Fruit fly (Drosophila melanogaster) whole organism, pupa: ENCODE measurements around the gene Gr2a.

ENCODE experiments used
- CG10348 ChIP-seq: fragments of 200-800 bp; sonication (Bioruptor generic); IDR thresholded peaks from 2 replicates; pipeline ENCODE4 v1.3.6; 2022; ENCODE audit warnings: missing biosample characterization, missing genetic modification characterization
- CG12605 ChIP-seq: fragments of 200-800 bp; sonication (Bioruptor generic); IDR thresholded peaks from 2 replicates; pipeline ENCODE4 v1.3.6; 2022; ENCODE audit warnings: missing biosample characterization, missing genetic modification characterization
- CG13204 ChIP-seq: fragments of 200-800 bp; sonication (Bioruptor generic); optimal IDR thresholded peaks from 2 replicates; lab custom pipeline; 2018; ENCODE audit warnings: missing biosample characterization, mild to moderate bottlenecking, missing genetic modification characterization, moderate library complexity
- CG14655 ChIP-seq: fragments of 200-800 bp; sonication (Bioruptor generic); optimal IDR thresholded peaks from 3 replicates; lab custom pipeline; 2017; ENCODE audit warnings: mild to moderate bottlenecking, missing biosample characterization, missing genetic modification reagents, missing genetic modification characterization
- CG15710 ChIP-seq: fragments of 200-800 bp; sonication (Bioruptor generic); optimal IDR thresholded peaks from 2 replicates; lab custom pipeline; 2018; ENCODE audit warnings: missing biosample characterization, mild to moderate bottlenecking, missing genetic modification characterization, moderate library complexity
- CG17806 ChIP-seq: fragments of 200-800 bp; sonication (Bioruptor generic); optimal IDR thresholded peaks from 2 replicates; lab custom pipeline; 2018; ENCODE audit warnings: missing biosample characterization, mild to moderate bottlenecking, missing genetic modification characterization, moderate library complexity
- CG32121 ChIP-seq: fragments of 200-800 bp; sonication (Bioruptor generic); IDR thresholded peaks from 2 replicates; pipeline ENCODE4 v1.3.6; 2022; ENCODE audit warnings: missing biosample characterization, missing genetic modification characterization
- CG34367 ChIP-seq: fragments of 200-800 bp; sonication (Bioruptor generic); optimal IDR thresholded peaks from 2 replicates; lab custom pipeline; 2018; ENCODE audit warnings: missing biosample characterization, mild to moderate bottlenecking, missing genetic modification characterization
- CG4496 ChIP-seq: fragments of 200-800 bp; sonication (Bioruptor generic); IDR thresholded peaks from 3 replicates; pipeline ENCODE4 v1.3.6; 2022; ENCODE audit warnings: missing biosample characterization, missing genetic modification characterization
- CG8159 ChIP-seq: fragments of 200-800 bp; sonication (Bioruptor generic); optimal IDR thresholded peaks from 3 replicates; lab custom pipeline; 2018; ENCODE audit warnings: missing biosample characterization, mild to moderate bottlenecking, missing genetic modification characterization, moderate library complexity
- CG8301 ChIP-seq: fragments of 200-800 bp; sonication (Bioruptor generic); optimal IDR thresholded peaks from 2 replicates; lab custom pipeline; 2018; ENCODE audit warnings: missing biosample characterization, mild to moderate bottlenecking, missing genetic modification characterization
- CG9948 ChIP-seq: fragments of 200-800 bp; sonication (Bioruptor generic); optimal IDR thresholded peaks from 2 replicates; lab custom pipeline; 2018; ENCODE audit warnings: missing biosample characterization, mild to moderate bottlenecking, missing genetic modification characterization, moderate library complexity
- D1 ChIP-seq: fragments of 200-800 bp; sonication (Bioruptor generic); optimal IDR thresholded peaks from 2 replicates; lab custom pipeline; 2018; ENCODE audit warnings: missing biosample characterization, mild to moderate bottlenecking, missing genetic modification characterization, moderate library complexity
- EcR ChIP-seq: fragments of 200-800 bp; sonication (Bioruptor generic); optimal IDR thresholded peaks from 3 replicates; lab custom pipeline; 2019; ENCODE audit warnings: missing biosample characterization, missing genetic modification characterization, mild to moderate bottlenecking, moderate library complexity, missing genetic modification reagents
- Ets98B ChIP-seq: fragments of 200-800 bp; sonication (Bioruptor generic); IDR thresholded peaks from 2 replicates; pipeline ENCODE4 v1.3.6; 2022; ENCODE audit warnings: missing biosample characterization, missing genetic modification characterization
- Pif1A ChIP-seq: fragments of 200-800 bp; sonication (Bioruptor generic); optimal IDR thresholded peaks from 3 replicates; lab custom pipeline; 2016; ENCODE audit warnings: missing biosample characterization, missing genetic modification characterization
- Pif1B ChIP-seq: fragments of 200-800 bp; sonication (Bioruptor generic); optimal IDR thresholded peaks from 3 replicates; lab custom pipeline; 2016; ENCODE audit warnings: missing biosample characterization, missing genetic modification characterization
- Snoo ChIP-seq: fragments of 200-800 bp; sonication (Bioruptor generic); optimal IDR thresholded peaks from 3 replicates; lab custom pipeline; 2017; ENCODE audit warnings: missing biosample characterization, mild to moderate bottlenecking, missing genetic modification characterization, inconsistent platforms
- fd96Ca ChIP-seq: fragments of 200-800 bp; sonication (Bioruptor generic); IDR thresholded peaks from 3 replicates; pipeline ENCODE4 v1.3.6; 2022; ENCODE audit warnings: missing biosample characterization, missing genetic modification characterization
- gl ChIP-seq: fragments of 200-800 bp; sonication (Bioruptor generic); optimal IDR thresholded peaks from 2 replicates; lab custom pipeline; 2018; ENCODE audit warnings: missing biosample characterization, mild to moderate bottlenecking, missing genetic modification characterization
- rn ChIP-seq: fragments of 200-800 bp; sonication (Bioruptor generic); IDR thresholded peaks from 2 replicates; pipeline ENCODE4 v1.3.6; 2022; ENCODE audit warnings: missing biosample characterization, missing genetic modification characterization

Gr2a gene

dm6 chrX:1414269-1414668 lies 38.0 kb upstream of the Gr2a start:
- TF ChIP-seq CG14655 (GFP tag; lab: Kevin White, UChicago): no peak
- no peak for TF ChIP-seq CG15710

- TF ChIP-seq CG32121 (GFP tag; lab: Robert Waterston, UW) (no peak), CG8301 (tag; lab: Kevin White, UChicago) (no peak), CG8159 (no peak), CG13204 (GFP tag; lab: Kevin White, UChicago) (no peak), Pif1A (GFP tag; lab: Kevin White, UChicago) (no peak)
Observed at dm6 chrX:1454837-1455236, 2.6 kb downstream of the Gr2a start.

- TF ChIP-seq CG34367 (tag; lab: Kevin White, UChicago): no peak
Observed at dm6 chrX:1456954-1457353, 4.7 kb downstream of the Gr2a start, which contains the start of gene CG14785. Gene CG14785, minus strand, starts transcription at chrX:1457054.

dm6 chrX:1460278-1460872 lies 8.1 kb downstream of the Gr2a start, which contains the start of gene Lrpprc2:
Gene Lrpprc2, minus strand, starts transcription at chrX:1460617.
- TF ChIP-seq CG17806 (tag; lab: Kevin White, UChicago) (no peak), CG12605 (GFP tag; lab: Robert Waterston, UW) (no peak), Pif1B (GFP tag; lab: Kevin White, UChicago) (no peak), D1 (tag; lab: Kevin White, UChicago) (no peak), Ets98B (GFP tag; lab: Robert Waterston, UW) (no peak), CG8301 (tag; lab: Kevin White, UChicago) (no peak), rn (GFP tag; lab: Robert Waterston, UW) (no peak), EcR (no peak), CG14655 (GFP tag; lab: Kevin White, UChicago) (no peak), CG32121 (GFP tag; lab: Robert Waterston, UW) (no peak), Snoo (tag; lab: Kevin White, UChicago) (no peak), CG15710 (no peak), Pif1A (GFP tag; lab: Kevin White, UChicago) (no peak), CG13204 (GFP tag; lab: Kevin White, UChicago) (no peak), fd96Ca (GFP tag; lab: Robert Waterston, UW) (no peak), CG8159 (no peak)

- TF ChIP-seq CG4496 (GFP tag; lab: Robert Waterston, UW): peak; percentile 52; the same call in 1 of the 3 replicates
- no peak for TF ChIP-seq CG9948 (tag; lab: Kevin White, UChicago)
- TF ChIP-seq gl (tag; lab: Kevin White, UChicago): peak; percentile 31
- TF ChIP-seq CG32121 (GFP tag; lab: Robert Waterston, UW): no peak
- TF ChIP-seq CG12605 (GFP tag; lab: Robert Waterston, UW): no peak; the same call in 1 of the 2 replicates
- TF ChIP-seq, all 21 proteins: peak for 2
Observed at dm6 chrX:1461544-1461943, 9.3 kb downstream of the Gr2a start, which contains the start of gene CG14787. Gene CG14787, minus strand, starts transcription at chrX:1461676.

dm6 chrX:1464033-1464432 lies 11.8 kb downstream of the Gr2a start, which contains the start of gene Ns3:
Gene Ns3, minus strand, starts transcription at chrX:1464220.
- TF ChIP-seq fd96Ca (GFP tag; lab: Robert Waterston, UW) (no peak), Ets98B (GFP tag; lab: Robert Waterston, UW) (no peak), CG32121 (GFP tag; lab: Robert Waterston, UW) (no peak), D1 (tag; lab: Kevin White, UChicago) (no peak), gl (tag; lab: Kevin White, UChicago) (no peak), CG8159 (no peak), CG4496 (GFP tag; lab: Robert Waterston, UW) (no peak), CG13204 (GFP tag; lab: Kevin White, UChicago) (no peak), EcR (no peak), CG17806 (tag; lab: Kevin White, UChicago) (no peak), Snoo (tag; lab: Kevin White, UChicago) (no peak), CG15710 (no peak)
- TF ChIP-seq, all 21 proteins: peak for 0

- TF ChIP-seq EcR (no peak), CG17806 (tag; lab: Kevin White, UChicago) (peak; percentile 46), CG34367 (tag; lab: Kevin White, UChicago) (peak; percentile 33), CG10348 (GFP tag; lab: Robert Waterston, UW) (no peak), CG13204 (GFP tag; lab: Kevin White, UChicago) (no peak), gl (tag; lab: Kevin White, UChicago) (no peak), Pif1B (GFP tag; lab: Kevin White, UChicago) (peak; percentile 54), rn (GFP tag; lab: Robert Waterston, UW) (0 out of 2 replicates have a peak, but pooled peaks have one; percentile 28), CG32121 (GFP tag; lab: Robert Waterston, UW) (peak; percentile 70), CG14655 (GFP tag; lab: Kevin White, UChicago) (no peak), Ets98B (GFP tag; lab: Robert Waterston, UW) (peak; percentile 63), CG9948 (tag; lab: Kevin White, UChicago) (peak; percentile 44), CG8301 (tag; lab: Kevin White, UChicago) (peak; percentile 51), CG8159 (peak; percentile 26), fd96Ca (GFP tag; lab: Robert Waterston, UW) (peak; percentile 68; the same call in 2 of the 3 replicates), CG15710 (peak; percentile 48), D1 (tag; lab: Kevin White, UChicago) (no peak), Snoo (tag; lab: Kevin White, UChicago) (no peak), CG12605 (GFP tag; lab: Robert Waterston, UW) (peak; percentile 22; the same call in 1 of the 2 replicates), CG4496 (GFP tag; lab: Robert Waterston, UW) (peak; percentile 83), Pif1A (GFP tag; lab: Kevin White, UChicago) (no peak)
- TF ChIP-seq, all 21 proteins: peak for 13
Observed at dm6 chrX:1465707-1466504, 13.7 kb downstream of the Gr2a start, which contains the start of the genes O-fut2 and CG14777. Gene O-fut2, minus strand, starts transcription at chrX:1465996. Gene CG14777, plus strand, starts transcription at chrX:1466134.
